Worm (Caenorhabditis elegans): ENCODE data around the gene arp-11.

The arp-11 gene

DNA sequence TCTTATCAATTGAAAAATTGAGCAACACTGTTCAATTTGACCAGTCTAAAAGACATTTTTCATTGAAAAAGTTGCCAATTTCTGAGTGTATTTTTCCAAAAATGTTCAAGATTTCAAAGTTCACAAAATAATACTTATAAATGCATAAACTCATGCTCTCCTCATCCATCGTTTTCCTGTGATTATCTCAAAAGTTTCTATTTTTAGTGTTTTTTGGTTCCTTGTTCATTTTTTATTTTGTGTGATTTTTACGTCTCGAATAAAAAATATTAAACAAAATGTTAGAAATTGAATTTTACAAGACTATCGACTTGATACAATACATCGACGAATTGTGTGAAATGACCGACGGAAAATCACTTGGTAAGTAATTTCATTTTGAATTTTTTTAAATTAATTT lies 20.3 kb downstream of the arp-11 start, which contains the start of gene atic-1:
Gene atic-1, plus strand, starts transcription at position 301 of the 400 bp plus-strand sequence.
- TF ChIP-seq ceh-28 (tag; optimal IDR thresholded peaks at IDR 0.05) (no peak), jun-1 (tag; optimal IDR thresholded peaks at IDR 0.05) (no peak), sea-2 (GFP tag; optimal IDR thresholded peaks at IDR 0.05) (no peak), ztf-4 (tag; optimal IDR thresholded peaks at IDR 0.05) (no peak), mdl-1 (tag; optimal IDR thresholded peaks at IDR 0.05) (no peak), egl-27 (tag; optimal IDR thresholded peaks at IDR 0.05) (no peak), elt-1 (tag; optimal IDR thresholded peaks at IDR 0.05) (no peak), ceh-16 (tag; optimal IDR thresholded peaks at IDR 0.05) (no peak), ztf-11 (tag; optimal IDR thresholded peaks at IDR 0.05) (no peak)

ce11 chrIV:7881166-7881565 lies 20.9 kb downstream of the arp-11 start:
- TF ChIP-seq unc-62 (GFP tag; optimal IDR thresholded peaks at IDR 0.05) (no peak), nhr-43 (tag; optimal IDR thresholded peaks at IDR 0.05; ENCODE audit: poor library complexity, severe bottlenecking) (no peak), egl-27 (tag; optimal IDR thresholded peaks at IDR 0.05) (no peak), aly-2 (tag; optimal IDR thresholded peaks at IDR 0.05) (no peak), elt-2 (tag; optimal IDR thresholded peaks at IDR 0.05) (peak; percentile 55), nhr-28 (tag; optimal IDR thresholded peaks at IDR 0.05) (no peak), nhr-77 (tag; optimal IDR thresholded peaks at IDR 0.05) (no peak), nhr-11 (tag; optimal IDR thresholded peaks at IDR 0.05) (no peak), pha-4 (tag; optimal IDR thresholded peaks at IDR 0.05) (peak; percentile 4), ama-1 (optimal IDR thresholded peaks at IDR 0.05) (no peak), egl-5 (tag; optimal IDR thresholded peaks at IDR 0.05) (no peak), tbx-2 (tag; optimal IDR thresholded peaks at IDR 0.05) (no peak), nhr-67 (tag; optimal IDR thresholded peaks at IDR 0.05) (no peak), nhr-76 (tag; optimal IDR thresholded peaks at IDR 0.05) (no peak)

- TF ChIP-seq daf-12 (tag; optimal IDR thresholded peaks at IDR 0.05) = no peak
- TF ChIP-seq elt-2 (tag; optimal IDR thresholded peaks at IDR 0.05) = no peak
- no peak for TF ChIP-seq lin-15B (tag; optimal IDR thresholded peaks at IDR 0.05)
- TF ChIP-seq unc-62 (GFP tag; optimal IDR thresholded peaks at IDR 0.05) = no peak
- no peak for TF ChIP-seq nhr-77 (tag; optimal IDR thresholded peaks at IDR 0.05)
- TF ChIP-seq ceh-9 (tag; optimal IDR thresholded peaks at IDR 0.05) = no peak
These were observed 23.1 kb downstream of the arp-11 start, which contains the start of gene srt-73 for ce11 chrIV:7879017-7879416. Gene srt-73, plus strand, starts transcription at chrIV:7879317.

ce11 chrIV:7877781-7878180 lies 24.3 kb downstream of the arp-11 start, which contains the start of gene kin-26:
Gene kin-26, minus strand, starts transcription at chrIV:7877881.
- TF ChIP-seq ztf-4 (tag; optimal IDR thresholded peaks at IDR 0.05) = no peak
- no peak for TF ChIP-seq ceh-16 (tag; optimal IDR thresholded peaks at IDR 0.05)
- TF ChIP-seq ceh-9 (tag; optimal IDR thresholded peaks at IDR 0.05) = no peak
- no peak for TF ChIP-seq ceh-28 (tag; optimal IDR thresholded peaks at IDR 0.05)
- TF ChIP-seq daf-12 (tag; optimal IDR thresholded peaks at IDR 0.05) = no peak

- TF ChIP-seq elt-2 (tag; optimal IDR thresholded peaks at IDR 0.05) (no peak), ZK546.5 (tag; optimal IDR thresholded peaks at IDR 0.05) (no peak), ceh-82 (tag; optimal IDR thresholded peaks at IDR 0.05) (no peak), nhr-76 (tag; optimal IDR thresholded peaks at IDR 0.05) (no peak), unc-62 (GFP tag; optimal IDR thresholded peaks at IDR 0.05) (no peak), hmg-11 (tag; optimal IDR thresholded peaks at IDR 0.05) (no peak), nhr-43 (tag; optimal IDR thresholded peaks at IDR 0.05; ENCODE audit: poor library complexity, severe bottlenecking) (no peak), pha-4 (tag; optimal IDR thresholded peaks at IDR 0.05) (no peak), zag-1 (tag; optimal IDR thresholded peaks at IDR 0.05) (no peak), nhr-11 (tag; optimal IDR thresholded peaks at IDR 0.05) (no peak), lsy-12 (tag; optimal IDR thresholded peaks at IDR 0.05) (no peak), ztf-11 (tag; optimal IDR thresholded peaks at IDR 0.05) (no peak), elt-3 (tag; optimal IDR thresholded peaks at IDR 0.05) (no peak), lin-15B (tag; optimal IDR thresholded peaks at IDR 0.05) (no peak)
These were observed 24.8 kb downstream of the arp-11 start for ce11 chrIV:7877255-7877654.

DNA sequence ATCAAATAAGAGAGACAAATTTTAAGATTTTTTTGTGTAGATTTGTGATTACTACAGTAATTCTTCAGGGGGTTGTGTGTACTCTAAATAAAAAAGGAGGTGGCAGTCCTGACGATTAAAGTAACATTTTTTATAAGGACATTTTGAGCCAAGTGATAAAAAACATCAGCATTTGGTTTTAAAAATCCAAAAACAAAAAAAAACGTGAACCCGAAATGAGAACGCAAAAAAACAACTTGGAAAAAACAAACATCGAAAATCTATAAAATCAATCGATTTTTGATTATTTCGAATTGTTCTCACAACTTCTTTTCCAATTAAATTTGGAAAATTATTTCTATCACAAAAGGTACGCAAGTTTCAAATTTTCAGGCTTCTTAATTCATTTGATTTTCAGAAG lies 31.6 kb downstream of the arp-11 start, which contains the start of gene T06C10.3:
Gene T06C10.3, plus strand, starts transcription at position 301 of the 400 bp plus-strand sequence.
- TF ChIP-seq nhr-67 (tag; optimal IDR thresholded peaks at IDR 0.05) (no peak), egl-27 (tag; optimal IDR thresholded peaks at IDR 0.05) (no peak), elt-3 (tag; optimal IDR thresholded peaks at IDR 0.05) (no peak), nfya-1 (tag; optimal IDR thresholded peaks at IDR 0.05; ENCODE audit: insufficient read depth) (no peak), nhr-28 (tag; optimal IDR thresholded peaks at IDR 0.05) (no peak), nhr-76 (tag; optimal IDR thresholded peaks at IDR 0.05) (no peak)

Measured in whole organism, L3 larva.